Fruit fly (Drosophila melanogaster) whole organism, wandering third instar larva: ENCODE results near the gene hiw.

ENCODE experiments used
- CrebA ChIP-seq: fragments of 200-800 bp; sonication (Bioruptor generic); optimal IDR thresholded peaks from 2 replicates; lab custom pipeline; 2016; ENCODE audit warnings: missing biosample characterization, mild to moderate bottlenecking, missing genetic modification characterization, borderline replicate concordance
- HLH106 ChIP-seq: fragments of 200-800 bp; optimal IDR thresholded peaks from 3 replicates; lab custom pipeline; 2019; ENCODE audit warnings: missing biosample characterization, mild to moderate bottlenecking, missing genetic modification characterization, moderate library complexity
- OdsH ChIP-seq: fragments of 200-800 bp; sonication (Bioruptor generic); optimal IDR thresholded peaks from 2 replicates; lab custom pipeline; 2016; ENCODE audit warnings: missing biosample characterization, mild to moderate bottlenecking, missing genetic modification characterization
- Vsx2 ChIP-seq: fragments of 200-300, 225-300 bp; sonication (Bioruptor generic); optimal IDR thresholded peaks from 2 replicates; lab custom pipeline; 2018; ENCODE audit warnings: missing biosample characterization, missing genetic modification characterization; ENCODE audit not compliant: partially characterized antibody
- dsf ChIP-seq: sonication (Bioruptor generic); optimal IDR thresholded peaks from 2 replicates; lab custom pipeline; 2016; ENCODE audit warnings: missing biosample characterization, missing genetic modification characterization, borderline replicate concordance
- fru ChIP-seq: fragments of 200-800 bp; sonication (Bioruptor generic); optimal IDR thresholded peaks from 3 replicates; lab custom pipeline; 2016; ENCODE audit warnings: missing biosample characterization, mild to moderate bottlenecking, missing genetic modification characterization
- jim ChIP-seq: fragments of 175-275, 200-325 bp; sonication (Bioruptor generic); optimal IDR thresholded peaks from 2 replicates; lab custom pipeline; 2016; ENCODE audit warnings: missing biosample characterization, mild to moderate bottlenecking, missing genetic modification characterization
- lola ChIP-seq: fragments of >200 bp; optimal IDR thresholded peaks from 2 replicates; lab custom pipeline; 2017; ENCODE audit warnings: missing biosample characterization, missing genetic modification characterization
- psq ChIP-seq: fragments of 200-800 bp; sonication (Bioruptor generic); optimal IDR thresholded peaks from 3 replicates; lab custom pipeline; 2017; ENCODE audit warnings: missing biosample characterization, mild to moderate bottlenecking, missing genetic modification characterization, moderate library complexity
- sage ChIP-seq: fragments of 200-800 bp; sonication (Bioruptor generic); optimal IDR thresholded peaks from 2 replicates; lab custom pipeline; 2016; ENCODE audit warnings: missing biosample characterization, mild to moderate bottlenecking, missing genetic modification characterization
- tai ChIP-seq: sonication (Bioruptor generic); optimal IDR thresholded peaks from 2 replicates; lab custom pipeline; 2016; ENCODE audit warnings: missing biosample characterization, missing genetic modification characterization
- usp ChIP-seq: fragments of >200 bp; optimal IDR thresholded peaks from 2 replicates; lab custom pipeline; 2017; ENCODE audit warnings: missing biosample characterization, missing genetic modification characterization

DNA sequence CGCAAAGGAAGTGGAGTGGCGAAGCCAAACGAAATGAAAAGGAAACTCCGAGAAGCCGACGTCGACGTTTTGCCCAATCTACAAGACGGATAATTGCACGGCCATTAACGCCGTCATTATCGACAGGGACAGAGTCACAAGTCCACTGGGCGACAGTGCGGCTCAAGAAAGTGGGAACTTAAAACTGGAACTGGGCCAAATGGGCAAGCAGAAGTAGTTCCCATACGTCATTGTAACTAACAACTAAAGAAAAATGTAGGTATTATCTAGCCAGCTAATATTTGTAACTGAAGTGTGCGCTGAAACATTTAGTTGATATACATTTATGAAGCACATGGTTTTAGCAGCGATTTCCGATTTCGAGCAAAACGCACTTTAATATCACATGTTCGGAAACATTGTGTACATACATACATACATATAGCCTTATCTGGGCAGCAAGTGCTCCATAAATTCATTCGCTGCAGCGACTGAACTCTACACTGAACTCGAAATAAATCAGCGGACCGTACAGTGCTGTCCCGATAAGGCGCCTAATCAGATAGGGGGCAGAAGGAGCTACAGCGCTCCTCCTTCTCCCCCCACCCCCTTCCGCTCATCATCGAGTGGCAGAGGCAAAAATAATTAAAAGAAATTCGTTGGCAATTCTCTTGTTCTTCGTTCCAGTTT is 7.7 kb upstream of the hiw start:
- TF ChIP-seq usp (GFP tag; lab: Kevin White, UChicago) (no peak), psq (GFP tag; lab: Kevin White, UChicago) (peak; percentile 29), sage (GFP tag; lab: Kevin White, UChicago) (no peak), tai (GFP tag; lab: Kevin White, UChicago) (no peak), jim (GFP tag; lab: Kevin White, UChicago) (no peak), lola (GFP tag; lab: Kevin White, UChicago) (no peak), Vsx2 (GFP tag; lab: Kevin White, UChicago) (no peak), OdsH (GFP tag; lab: Kevin White, UChicago) (no peak), CrebA (GFP tag; lab: Kevin White, UChicago) (peak; percentile 6), dsf (GFP tag; lab: Kevin White, UChicago) (no peak), HLH106 (tag; lab: Kevin White, UChicago) (no peak), fru (GFP tag; lab: Kevin White, UChicago) (peak; percentile 25)
